Worm (Caenorhabditis elegans): ENCODE results near the gene ndus-8.

ce11 chrIII:7230841-7231240 is 3.2 kb downstream of the ndus-8 start, which contains the start of gene R151.10:
- TF ChIP-seq sup-37 (GFP tag; optimal IDR thresholded peaks at IDR 0.05) (no peak), sox-4 (tag; optimal IDR thresholded peaks at IDR 0.05) (no peak), skn-1 (tag; optimal IDR thresholded peaks at IDR 0.05) (no peak), nhr-76 (tag; optimal IDR thresholded peaks at IDR 0.05) (no peak), ama-1 (optimal IDR thresholded peaks at IDR 0.05) (no peak), ceh-8 (GFP tag; optimal IDR thresholded peaks at IDR 0.05) (no peak), mep-1 (tag; optimal IDR thresholded peaks at IDR 0.05) (no peak)

Measured in whole organism, L1 larva.